Worm (Caenorhabditis elegans): ENCODE results near the gene idpc-3.

DNA sequence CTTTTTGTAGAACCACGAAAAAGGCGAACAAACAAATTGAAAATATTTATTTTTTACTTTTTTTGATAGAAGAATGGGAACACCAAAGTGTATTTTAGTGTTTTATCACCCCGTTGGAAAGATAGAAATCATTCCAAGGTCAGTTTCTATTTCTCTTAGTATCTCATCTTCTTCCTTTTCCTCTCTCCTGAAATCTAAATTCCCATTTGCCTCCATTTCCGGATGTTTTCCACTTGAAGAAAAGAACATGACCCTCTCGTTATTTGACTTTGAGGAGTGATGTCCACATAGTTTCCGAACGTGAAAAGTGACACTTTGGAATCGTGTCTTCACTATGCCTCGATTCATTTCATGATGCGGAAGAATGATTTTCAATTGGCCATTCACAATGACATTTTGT lies 41.4 kb downstream of the idpc-3 start:
- TF ChIP-seq dao-5 (tag; optimal IDR thresholded peaks at IDR 0.05) (no peak), him-1 (tag; optimal IDR thresholded peaks at IDR 0.05) (no peak)

Data from whole organism, L4/young adult.